Worm (Caenorhabditis elegans) whole organism, dauer: ENCODE measurements around the gene F57C2.5.
"Not testable (repeated sequence)": the region's sequence is repeated elsewhere in the genome, so short reads cannot be mapped to it uniquely, and the experiment has no call there.

Source experiments
- unc-62 ChIP-seq: sonication (generic microtip); optimal IDR thresholded peaks from 2 replicates; lab custom pipeline; 2017; ENCODE audit warnings: missing biosample characterization, missing genetic modification reagents, missing genetic modification characterization

The F57C2.5 gene

DNA sequence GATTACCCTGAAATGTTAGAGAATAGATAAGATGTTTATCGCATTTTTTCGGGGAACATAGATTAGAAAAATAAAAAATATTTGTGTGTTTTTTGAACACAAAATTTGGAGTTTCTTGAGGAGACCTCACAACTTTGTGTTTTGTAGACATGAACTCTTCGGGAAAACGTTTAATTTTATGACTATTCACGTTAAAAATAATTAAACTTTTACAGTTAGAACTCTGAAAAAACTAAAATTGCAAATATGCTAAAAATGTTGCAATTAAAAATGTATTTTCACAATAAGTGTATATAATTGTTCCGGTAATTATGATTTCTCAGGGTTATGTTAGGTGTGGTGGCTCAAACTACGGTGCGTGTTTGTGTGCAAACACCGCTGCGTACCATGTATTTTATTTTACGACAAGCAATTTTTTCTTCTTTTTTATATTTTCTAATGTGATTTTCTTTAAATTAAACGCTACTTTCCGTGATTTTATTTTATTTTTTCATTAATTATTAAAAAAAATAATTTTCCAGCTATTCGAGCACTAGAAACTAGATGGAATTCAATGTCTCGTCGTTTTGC, at the start of gene F57C2.5, which contains the start of gene spat-1:
TSS of gene F57C2.5 (minus strand) at position 7 of the 570 bp plus-strand sequence.
TSS of gene spat-1 (plus strand) at position 520 of the 570 bp plus-strand sequence.
- no peak for TF ChIP-seq unc-62

DNA sequence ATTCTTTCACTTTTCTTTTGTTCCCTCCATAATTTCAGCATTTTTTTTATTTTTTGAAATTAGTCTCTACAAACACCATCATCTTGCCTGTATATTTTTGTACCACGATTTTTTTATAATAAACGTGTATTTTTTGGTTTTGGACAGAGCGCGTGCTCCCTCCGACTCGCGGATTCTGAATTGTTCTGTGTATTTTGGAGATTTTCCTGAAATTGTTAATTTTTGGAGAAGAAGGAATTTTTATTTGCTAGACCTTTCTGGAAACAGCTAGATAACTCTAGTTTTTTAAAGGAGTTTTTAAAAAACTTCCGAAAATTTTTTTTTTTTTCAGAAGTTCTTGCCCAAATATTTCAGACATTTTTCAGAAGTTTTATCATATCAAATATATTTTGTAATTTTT, 48.4 kb upstream of the F57C2.5 start, which contains the start of gene C01G12.13:
TSS of gene C01G12.13 (plus strand) at position 301 of the 400 bp plus-strand sequence.
- no peak for TF ChIP-seq unc-62

DNA sequence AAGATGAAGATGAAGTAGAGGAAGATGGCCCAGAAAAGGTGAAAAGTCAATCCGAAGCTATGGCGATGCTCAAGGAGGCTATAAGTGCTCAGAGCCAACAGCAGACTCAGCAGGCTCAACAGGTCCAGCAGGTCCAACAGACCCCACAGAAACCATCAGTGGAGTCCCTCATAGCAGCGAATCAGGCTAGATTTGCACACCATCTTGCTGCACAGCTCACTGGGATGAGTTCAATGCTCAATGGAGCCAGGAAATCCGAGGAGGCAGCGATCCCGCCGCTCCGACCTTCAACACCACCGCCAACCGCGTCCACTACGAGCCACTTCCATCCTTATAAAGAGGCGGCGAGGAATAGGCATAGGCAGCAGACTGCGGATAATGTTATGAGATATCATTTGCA, 46.8 kb upstream of the F57C2.5 start:
- TF ChIP-seq unc-62: no peak

DNA sequence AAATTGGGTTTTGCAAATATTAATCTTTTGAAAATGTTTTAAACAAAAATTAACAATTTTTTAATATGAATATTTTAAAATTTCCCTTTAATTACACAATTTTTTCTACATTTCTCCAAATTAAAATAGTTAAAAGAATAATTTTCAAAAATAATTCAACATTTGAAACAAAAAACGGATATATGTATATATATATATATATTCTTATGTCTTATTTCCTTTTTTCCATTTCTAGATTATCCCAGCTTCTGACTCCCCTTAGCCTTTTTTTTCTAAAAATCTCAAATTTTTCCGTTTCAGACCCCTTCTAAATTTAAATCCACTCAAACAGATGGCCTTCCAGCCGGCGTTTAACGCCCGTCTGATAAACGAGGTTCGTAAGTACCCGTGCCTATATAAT, 45.3 kb upstream of the F57C2.5 start, which contains the start of gene madf-5:
TSS of gene madf-5 (plus strand) at position 301 of the 400 bp plus-strand sequence.
- TF ChIP-seq unc-62: no peak

DNA sequence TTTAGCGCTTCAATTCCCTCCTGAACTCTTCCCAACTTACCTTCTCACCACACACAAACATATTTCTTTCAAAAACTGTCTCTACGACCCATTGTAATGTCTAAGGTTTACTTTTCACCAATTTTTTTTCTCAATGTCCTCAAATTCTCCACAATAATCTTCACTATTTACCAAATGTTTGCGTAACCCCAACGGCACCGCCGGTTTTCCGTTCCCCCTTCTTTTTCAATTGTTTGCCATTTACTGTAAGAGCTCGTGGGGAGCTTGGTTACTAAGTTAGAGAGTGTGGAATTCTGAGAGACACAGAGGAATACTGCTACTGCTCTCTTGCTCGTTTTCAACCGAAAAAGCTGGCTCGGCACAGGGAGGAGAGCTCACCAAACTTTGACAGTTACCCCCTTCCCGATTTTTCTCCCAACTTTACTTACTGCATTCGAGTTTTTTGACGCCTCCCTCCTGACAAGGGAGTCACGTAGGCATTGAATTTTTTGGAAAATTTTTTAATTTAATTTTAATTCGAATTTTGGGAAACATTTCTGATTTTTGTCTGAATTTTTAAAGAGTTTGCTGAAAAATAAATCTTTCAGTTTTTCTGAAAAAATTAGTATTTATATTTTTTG, 42.6 kb upstream of the F57C2.5 start:
- no peak for TF ChIP-seq unc-62

DNA sequence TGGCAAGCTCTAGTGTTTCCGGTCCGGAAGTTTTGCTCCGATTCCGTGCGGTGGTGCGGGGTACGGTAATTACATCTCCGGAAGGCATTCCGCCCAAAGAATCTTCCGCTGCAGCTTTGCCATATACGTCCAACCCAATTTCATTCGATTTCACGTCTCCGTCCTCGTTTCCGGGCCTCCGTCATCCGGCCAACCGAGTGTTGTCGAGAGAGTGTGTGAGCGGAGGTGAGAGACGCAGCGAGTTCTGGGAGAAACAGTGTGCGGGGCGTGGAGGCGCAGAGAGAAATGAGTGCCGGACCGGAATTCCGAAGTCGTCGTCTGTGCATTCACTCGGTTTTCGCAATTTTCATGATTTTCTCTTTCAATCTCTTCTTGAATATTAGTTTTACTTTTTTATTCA, 41.3 kb upstream of the F57C2.5 start:
- TF ChIP-seq unc-62: no peak

DNA sequence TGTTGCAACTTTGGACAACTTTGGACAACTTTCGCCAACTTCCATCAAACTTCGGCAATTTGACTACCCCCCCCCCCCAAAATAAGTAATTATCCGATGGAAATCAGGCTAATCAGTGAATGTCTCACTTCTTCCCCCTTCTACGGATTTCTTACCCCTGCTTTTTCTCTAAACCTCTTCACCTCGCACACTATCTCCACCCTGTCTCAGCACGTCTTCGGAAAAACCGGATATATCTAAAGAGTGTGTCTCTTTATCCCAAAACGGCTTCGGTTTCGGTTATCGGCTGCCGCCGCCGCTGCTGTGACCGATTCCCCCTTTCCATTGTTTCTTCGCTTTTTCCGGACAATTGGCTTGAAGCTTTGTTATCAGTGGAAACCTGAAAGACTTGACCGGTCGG, 39.8 kb upstream of the F57C2.5 start:
- no peak for TF ChIP-seq unc-62

DNA sequence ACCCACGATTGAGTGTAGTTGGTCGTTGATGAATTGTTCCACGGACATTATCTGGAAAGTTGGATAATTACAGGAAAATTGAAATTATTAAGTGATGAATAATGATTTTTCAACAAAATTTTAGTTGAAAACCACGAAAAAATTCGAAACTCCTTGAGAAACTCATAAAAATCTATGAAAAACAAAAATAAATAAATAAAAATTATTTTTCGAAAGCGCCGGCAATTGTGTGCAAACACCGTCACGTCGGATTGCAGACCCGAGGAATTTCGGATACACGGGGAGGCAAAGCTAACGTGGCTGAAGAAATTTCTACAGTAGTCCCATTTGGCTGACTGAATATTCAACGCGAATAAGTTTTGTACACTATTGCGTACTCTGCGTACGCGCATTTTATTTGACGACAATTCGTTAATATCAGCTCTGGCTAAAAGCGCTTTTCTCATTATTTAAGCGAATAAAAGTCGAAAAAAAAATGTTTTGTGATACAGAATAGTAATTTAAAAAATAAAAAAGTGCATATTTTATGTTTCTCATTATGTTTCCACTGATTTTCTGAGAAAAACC, 33.6 kb upstream of the F57C2.5 start, which contains the start of gene mog-4:
TSS of gene mog-4 (minus strand) at position 51 of the 567 bp plus-strand sequence.
- TF ChIP-seq unc-62: not testable (repeated sequence)

DNA sequence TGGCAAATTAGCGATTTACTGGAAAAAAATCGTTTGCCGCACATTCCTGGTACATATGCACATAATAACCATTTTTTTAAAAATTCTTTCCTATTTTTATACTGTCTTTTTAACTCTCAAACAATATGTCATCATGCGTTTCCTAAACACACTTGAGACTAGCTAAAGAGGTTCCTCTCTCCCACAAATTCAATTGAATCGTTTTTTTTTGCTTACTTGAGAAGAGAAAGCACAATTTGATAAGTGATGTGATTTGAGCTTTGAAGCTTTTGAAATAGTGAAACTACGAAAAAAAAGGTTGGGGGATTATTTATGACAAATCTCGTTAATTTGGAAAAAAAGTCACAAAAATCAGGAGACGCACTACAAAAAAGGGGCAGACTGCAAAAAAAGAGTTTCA, 27.0 kb upstream of the F57C2.5 start:
- TF ChIP-seq unc-62: no peak

DNA sequence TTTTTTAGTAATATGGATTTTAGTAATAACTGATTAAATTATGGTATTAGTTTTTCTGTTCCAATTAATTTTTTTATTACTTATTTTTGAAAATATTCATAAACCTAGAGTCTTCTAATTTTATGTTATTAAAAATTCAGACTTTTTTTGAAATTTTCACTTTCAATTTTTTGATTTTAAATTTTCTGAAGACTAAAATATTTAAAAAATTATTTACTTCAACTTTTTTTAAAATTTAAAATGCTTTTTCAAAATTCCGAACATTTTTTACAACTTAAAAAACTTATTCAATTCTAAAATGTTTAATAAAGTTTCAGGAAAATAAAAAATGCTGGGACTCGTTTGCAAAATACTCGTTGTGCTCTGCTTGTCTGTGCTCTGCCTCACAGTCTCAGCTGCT, 22.6 kb upstream of the F57C2.5 start, which contains the start of gene nlp-41:
TSS of gene nlp-41 (plus strand) at position 301 of the 400 bp plus-strand sequence.
- no peak for TF ChIP-seq unc-62

DNA sequence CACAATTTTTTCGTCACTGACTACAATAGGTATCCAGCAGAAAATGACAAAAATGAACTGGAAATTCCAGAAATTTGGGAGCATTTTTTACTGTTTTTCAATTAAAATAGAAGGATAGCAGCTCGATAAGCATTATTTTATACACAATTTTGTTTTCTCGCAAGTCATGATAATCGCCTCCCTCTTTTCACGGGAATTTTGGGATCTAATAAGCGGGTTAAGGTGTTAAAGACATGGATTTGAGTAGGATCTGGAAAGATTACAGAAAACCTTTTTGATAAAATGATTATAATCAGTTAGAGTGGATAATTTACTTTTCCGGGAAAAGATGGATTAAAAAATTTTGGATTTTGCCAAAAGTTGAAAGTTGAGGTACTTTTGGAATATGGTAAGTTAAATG, 20.7 kb upstream of the F57C2.5 start, which contains the start of gene gcy-29:
TSS of gene gcy-29 (minus strand) at position 101 of the 400 bp plus-strand sequence.
- TF ChIP-seq unc-62: no peak

DNA sequence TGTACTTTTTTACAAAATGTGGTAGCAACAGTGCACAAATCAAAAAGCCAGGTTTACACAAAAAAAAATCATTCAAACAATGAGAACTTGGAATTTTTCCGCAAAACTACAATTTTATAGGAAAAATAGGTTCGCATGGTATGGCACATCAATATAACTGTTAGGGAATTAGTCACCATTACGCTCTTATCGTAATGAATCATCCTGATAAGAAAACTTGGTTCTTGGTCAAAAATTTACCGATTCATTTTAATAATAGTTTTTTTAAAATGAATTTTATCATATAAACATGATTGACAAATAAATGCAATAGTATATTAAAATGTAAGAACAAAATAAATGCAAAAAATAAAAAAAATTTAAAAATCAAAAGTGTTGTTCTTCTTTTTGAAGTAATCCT, 12.5 kb upstream of the F57C2.5 start:
- no peak for TF ChIP-seq unc-62

DNA sequence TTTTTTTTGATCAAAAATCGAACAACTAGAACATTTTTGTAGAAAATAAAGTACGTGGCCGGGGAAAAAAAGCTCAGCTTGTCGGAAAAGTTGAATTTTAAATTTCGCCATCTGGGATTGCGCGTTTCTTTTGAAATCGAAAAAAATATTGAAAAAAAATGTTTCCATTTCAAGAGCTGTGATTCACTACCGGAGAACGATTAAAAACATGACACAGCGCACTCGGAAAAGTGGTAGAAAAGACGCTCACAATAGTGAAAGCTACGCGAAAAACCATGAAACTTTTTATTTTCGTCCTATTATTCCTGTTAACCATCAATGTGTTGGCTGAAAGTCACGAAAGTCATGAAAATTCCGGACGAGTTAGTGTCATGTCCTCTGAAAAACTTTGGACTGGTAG, 9.7 kb upstream of the F57C2.5 start, which contains the start of the genes clec-147 and C04H5.7:
TSS of gene clec-147 (minus strand) at position 101 of the 400 bp plus-strand sequence.
TSS of gene C04H5.7 (plus strand) at position 219 of the 400 bp plus-strand sequence.
- TF ChIP-seq unc-62: no peak

DNA sequence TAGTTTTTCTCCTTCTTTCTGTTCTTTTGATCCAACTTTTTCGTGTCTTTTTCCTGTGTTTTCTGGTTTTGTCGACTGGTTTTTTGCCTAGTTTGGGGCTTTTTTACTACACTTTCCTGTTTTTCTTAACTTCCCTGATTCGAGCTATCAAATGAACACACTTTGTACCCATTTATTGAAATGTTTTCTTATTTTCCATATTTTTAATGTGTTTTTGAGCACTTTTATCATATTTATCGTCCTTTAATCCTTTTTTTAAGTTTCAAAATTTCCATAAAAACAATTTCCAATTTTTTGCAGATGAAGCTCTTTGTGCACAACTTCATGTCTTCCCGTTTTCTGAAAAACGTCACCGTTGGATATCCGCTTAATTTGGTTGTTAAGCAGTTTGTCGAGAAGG, 6.0 kb upstream of the F57C2.5 start, which contains the start of gene C04H5.1:
TSS of gene C04H5.1 (plus strand) at position 301 of the 400 bp plus-strand sequence.
- TF ChIP-seq unc-62: no peak

DNA sequence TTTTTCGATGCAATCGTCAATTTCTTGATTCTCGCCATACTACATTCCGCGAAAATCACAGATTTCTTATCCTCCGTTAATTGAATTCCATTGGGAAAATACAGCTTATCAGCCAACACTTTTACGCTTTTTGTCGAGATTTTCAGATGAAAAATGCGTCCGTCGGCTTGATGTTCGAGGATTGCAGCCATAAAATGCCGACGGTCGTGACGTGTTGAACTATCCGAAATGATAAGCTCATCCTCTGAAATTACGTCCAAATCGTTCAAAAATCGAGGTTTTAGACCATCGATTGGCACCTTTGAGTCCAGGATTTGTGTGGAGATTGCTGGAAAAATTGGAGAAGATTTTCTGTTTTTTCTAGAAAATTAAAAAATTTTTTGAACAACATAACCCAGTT, 935 bp downstream of the F57C2.5 start:
- TF ChIP-seq unc-62: no peak

DNA sequence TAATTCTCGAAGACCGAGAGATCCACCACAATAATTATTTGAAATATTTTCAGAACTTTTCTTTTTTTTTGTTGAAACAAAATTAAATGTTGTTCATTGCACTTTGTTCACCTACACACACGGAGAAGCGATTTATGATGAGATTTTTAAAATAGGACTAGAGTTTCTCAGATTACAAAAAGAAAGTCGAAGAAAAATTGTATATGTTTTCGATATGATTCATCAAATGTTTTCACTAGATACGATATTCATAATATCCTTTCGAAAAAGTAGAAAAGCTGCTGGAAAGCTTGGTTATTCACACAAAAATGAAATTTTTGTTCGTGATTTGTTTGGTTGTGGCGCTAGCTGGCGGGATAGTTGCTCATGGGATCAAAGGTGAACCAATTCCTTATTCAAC, 3.0 kb downstream of the F57C2.5 start, which contains the start of gene F57C2.4:
TSS of gene F57C2.4 (plus strand) at position 301 of the 400 bp plus-strand sequence.
- TF ChIP-seq unc-62: no peak

DNA sequence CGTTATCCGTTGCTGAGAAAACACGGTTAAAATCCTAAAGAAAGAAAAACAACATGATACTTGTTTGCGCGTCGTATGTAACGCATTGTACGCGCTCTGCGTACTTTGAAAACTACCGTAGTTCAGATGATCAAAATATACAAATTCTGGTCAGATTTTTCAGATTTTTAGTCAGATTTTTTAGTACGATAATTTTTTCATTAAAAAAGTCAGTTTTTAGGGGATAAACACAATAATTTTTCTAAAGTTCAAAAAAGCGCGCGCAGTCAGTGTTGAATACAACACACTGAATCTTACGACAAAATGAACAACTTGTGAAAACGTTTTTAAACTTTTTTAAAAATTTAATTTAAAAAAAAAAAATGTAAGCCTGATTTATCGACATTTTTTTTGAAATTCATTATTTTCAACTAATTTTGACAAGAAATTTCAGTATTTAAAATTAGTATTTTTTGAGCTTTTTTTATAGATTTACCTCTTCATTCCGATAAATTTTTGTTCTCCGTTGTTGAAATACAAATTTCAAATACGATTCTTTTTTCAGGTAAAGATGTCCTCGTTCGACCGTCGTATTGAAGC, 4.3 kb downstream of the F57C2.5 start, which contains the start of gene pot-2:
TSS of gene pot-2 (plus strand) at position 529 of the 579 bp plus-strand sequence.
- TF ChIP-seq unc-62: no peak
